Fruit fly (Drosophila melanogaster) whole organism, embryonic: ENCODE data around the gene Ube3a.
A peak's percentile ranks its signal among the peaks of the same experiment; 100 is the strongest.

ENCODE experiments used
- Antp ChIP-seq: fragments of 200-800 bp; sonication (Bioruptor generic); optimal IDR thresholded peaks from 3 replicates; lab custom pipeline; 2016; ENCODE audit warnings: missing biosample characterization, missing genetic modification characterization
- B-H1 ChIP-seq: fragments of 200-800 bp; sonication (Bioruptor generic); IDR thresholded peaks from 3 replicates; pipeline ENCODE4 v1.3.6; 2022; ENCODE audit warnings: missing biosample characterization, missing genetic modification characterization
- CG10209 ChIP-seq: fragments of 200-800 bp; sonication (Bioruptor generic); optimal IDR thresholded peaks from 3 replicates; lab custom pipeline; 2017; ENCODE audit warnings: missing biosample characterization, mild to moderate bottlenecking, missing genetic modification characterization, missing genetic modification reagents
- CG10274 ChIP-seq: fragments of 200-800 bp; sonication (Bioruptor generic); optimal IDR thresholded peaks from 3 replicates; lab custom pipeline; 2017; ENCODE audit warnings: missing biosample characterization, mild to moderate bottlenecking, missing genetic modification characterization
- CG12659 ChIP-seq: fragments of 200-800 bp; sonication (Bioruptor generic); optimal IDR thresholded peaks from 3 replicates; lab custom pipeline; 2017; ENCODE audit warnings: mild to moderate bottlenecking, missing biosample characterization, missing genetic modification reagents, missing genetic modification characterization
- CG13296 ChIP-seq: fragments of 200-800 bp; sonication (Bioruptor generic); optimal IDR thresholded peaks from 3 replicates; lab custom pipeline; 2018; ENCODE audit warnings: missing biosample characterization, mild to moderate bottlenecking, missing genetic modification characterization
- CG15514 ChIP-seq: fragments of 200-800 bp; sonication (Bioruptor generic); optimal IDR thresholded peaks from 3 replicates; lab custom pipeline; 2017; ENCODE audit warnings: missing biosample characterization, missing genetic modification characterization, mild to moderate bottlenecking, moderate library complexity, missing genetic modification reagents
- CG15696 ChIP-seq: fragments of 200-800 bp; sonication (Bioruptor generic); optimal IDR thresholded peaks from 2 replicates; lab custom pipeline; 2019; ENCODE audit warnings: missing biosample characterization, mild to moderate bottlenecking, missing genetic modification characterization, moderate library complexity
- CG1647 ChIP-seq: fragments of 200-800 bp; sonication (Bioruptor generic); optimal IDR thresholded peaks from 3 replicates; lab custom pipeline; 2016; ENCODE audit warnings: missing biosample characterization, missing genetic modification characterization
- CG16863 ChIP-seq: fragments of 200-800 bp; sonication (Bioruptor generic); optimal IDR thresholded peaks from 3 replicates; lab custom pipeline; 2016; ENCODE audit warnings: missing biosample characterization, missing genetic modification characterization
- CG17328 ChIP-seq: fragments of 200-800 bp; sonication (Bioruptor generic); IDR thresholded peaks from 2 replicates; pipeline ENCODE4 v1.3.6; 2022; ENCODE audit warnings: missing biosample characterization, missing genetic modification characterization
- CG17385 ChIP-seq: fragments of 200-800 bp; sonication (Bioruptor generic); optimal IDR thresholded peaks from 3 replicates; lab custom pipeline; 2018; ENCODE audit warnings: missing biosample characterization, mild to moderate bottlenecking, missing genetic modification characterization
- CG18619 ChIP-seq: fragments of 200-800 bp; sonication (Bioruptor generic); optimal IDR thresholded peaks from 3 replicates; lab custom pipeline; 2017; ENCODE audit warnings: missing biosample characterization, mild to moderate bottlenecking, missing genetic modification characterization
- CG2199 ChIP-seq: fragments of 200-800 bp; sonication (Bioruptor generic); IDR thresholded peaks from 3 replicates; pipeline ENCODE4 v1.3.6; 2022; ENCODE audit warnings: missing biosample characterization, missing genetic modification characterization
- CG4360 ChIP-seq: fragments of 200-800 bp; sonication (Bioruptor generic); IDR thresholded peaks from 2 replicates; pipeline ENCODE4 v1.3.6; 2022; ENCODE audit warnings: missing biosample characterization, missing genetic modification characterization
- CG4617 ChIP-seq: fragments of 200-800 bp; sonication (Bioruptor generic); optimal IDR thresholded peaks from 3 replicates; lab custom pipeline; 2016; ENCODE audit warnings: missing biosample characterization, missing genetic modification characterization, borderline replicate concordance
- CG5245 ChIP-seq: fragments of 200-800 bp; sonication (Bioruptor generic); optimal IDR thresholded peaks from 3 replicates; lab custom pipeline; 2016; ENCODE audit warnings: missing biosample characterization, missing genetic modification characterization
- CG6765 ChIP-seq: fragments of 200-800 bp; sonication (Bioruptor generic); optimal IDR thresholded peaks from 3 replicates; lab custom pipeline; 2017; ENCODE audit warnings: missing biosample characterization, mild to moderate bottlenecking, missing genetic modification characterization
- CG7372 ChIP-seq: fragments of 200-800 bp; sonication (Bioruptor generic); IDR thresholded peaks from 2 replicates; pipeline ENCODE4 v1.3.6; 2022; ENCODE audit warnings: missing biosample characterization, missing genetic modification characterization
- CG8290 ChIP-seq, 3 experiments: fragments of 200-800 bp; sonication (Bioruptor generic); optimal IDR thresholded peaks; 2 replicates each; lab custom pipeline; 2016 to 2019; ENCODE audit warnings: missing biosample characterization in 3 of 3, missing genetic modification characterization in 3 of 3, mild to moderate bottlenecking in 2 of 3, moderate library complexity in 1 of 3
- CG8478 ChIP-seq: fragments of >200 bp; optimal IDR thresholded peaks from 2 replicates; lab custom pipeline; 2018
- D ChIP-seq, 2 experiments: fragments of 200-800 bp in 1 of 2; fragments of >200 bp in 1 of 2; sonication (Bioruptor generic) in 1 of 2; optimal IDR thresholded peaks; 2 replicates in 1 of 2; 3 replicates in 1 of 2; lab custom pipeline; 2017; ENCODE audit warnings: mild to moderate bottlenecking in 1 of 2, missing biosample characterization in 1 of 2, missing genetic modification characterization in 1 of 2, missing genetic modification reagents in 1 of 2
- Dad ChIP-seq: fragments of 200-800 bp; sonication (Bioruptor generic); optimal IDR thresholded peaks from 3 replicates; lab custom pipeline; 2016; ENCODE audit warnings: missing biosample characterization, missing genetic modification characterization
- Ets97D ChIP-seq: fragments of 200-800 bp; sonication (Bioruptor generic); optimal IDR thresholded peaks from 3 replicates; lab custom pipeline; 2016; ENCODE audit warnings: missing biosample characterization, missing genetic modification characterization
- Fer2 ChIP-seq: fragments of 200-800 bp; sonication (Bioruptor generic); optimal IDR thresholded peaks from 2 replicates; lab custom pipeline; 2018; ENCODE audit warnings: missing biosample characterization, mild to moderate bottlenecking, missing genetic modification characterization, moderate library complexity
- HLH3B ChIP-seq: fragments of 200-800 bp; sonication (Bioruptor generic); IDR thresholded peaks from 2 replicates; pipeline ENCODE4 v1.3.6; 2022; ENCODE audit warnings: missing biosample characterization, missing genetic modification characterization
- Lim3 ChIP-seq: fragments of 200-800 bp; sonication (Bioruptor generic); IDR thresholded peaks from 2 replicates; pipeline ENCODE4 v1.3.6; 2022; ENCODE audit warnings: missing biosample characterization, missing genetic modification characterization
- MESR4 ChIP-seq: fragments of 200-800 bp; sonication (Bioruptor generic); optimal IDR thresholded peaks from 2 replicates; lab custom pipeline; 2018; ENCODE audit warnings: missing biosample characterization, mild to moderate bottlenecking, missing genetic modification characterization, moderate library complexity
- NC2β ChIP-seq: fragments of 200-800 bp; sonication (Bioruptor generic); optimal IDR thresholded peaks from 2 replicates; lab custom pipeline; 2016; ENCODE audit warnings: missing biosample characterization, missing genetic modification characterization
- PHDP ChIP-seq: fragments of 200-800 bp; sonication (Bioruptor generic); optimal IDR thresholded peaks from 3 replicates; lab custom pipeline; 2018; ENCODE audit warnings: missing biosample characterization, mild to moderate bottlenecking, missing genetic modification characterization, moderate library complexity
- Stat92E ChIP-seq, 3 experiments: fragments of >200 bp in 2 of 3; fragments of 200-800 bp in 1 of 3; sonication (Bioruptor generic) in 1 of 3; optimal IDR thresholded peaks; 2 replicates each; lab custom pipeline; 2017 to 2019; ENCODE audit warnings: missing biosample characterization in 3 of 3, missing genetic modification characterization in 3 of 3, mild to moderate bottlenecking in 1 of 3, moderate library complexity in 1 of 3
- Taf1 ChIP-seq: fragments of 200-800 bp; sonication (Bioruptor generic); IDR thresholded peaks from 2 replicates; pipeline ENCODE4 v1.3.6; 2022; ENCODE audit warnings: missing biosample characterization, missing genetic modification characterization
- Trl ChIP-seq, 3 experiments: fragments of >200 bp in 2 of 3; fragments of 200-800 bp in 1 of 3; sonication (Bioruptor generic) in 1 of 3; optimal IDR thresholded peaks; 2 replicates in 1 of 3; 3 replicates in 2 of 3; lab custom pipeline; 2016 to 2017; ENCODE audit warnings: missing biosample characterization in 1 of 3, missing genetic modification characterization in 1 of 3
- YL-1 ChIP-seq: fragments of 200-800 bp; sonication (Bioruptor generic); optimal IDR thresholded peaks from 3 replicates; lab custom pipeline; 2017; ENCODE audit warnings: missing biosample characterization, mild to moderate bottlenecking, missing genetic modification characterization
- ash1 ChIP-seq: fragments of 200-800 bp; sonication (Bioruptor generic); optimal IDR thresholded peaks from 2 replicates; lab custom pipeline; 2018; ENCODE audit warnings: missing biosample characterization, mild to moderate bottlenecking, missing genetic modification characterization
- bbx ChIP-seq: fragments of 200-800 bp; sonication (Bioruptor generic); IDR thresholded peaks from 2 replicates; pipeline ENCODE4 v1.3.6; 2022; ENCODE audit warnings: missing biosample characterization, missing genetic modification characterization; ENCODE audit not compliant: partially characterized antibody
- bsh ChIP-seq, 2 experiments: fragments of 200-800 bp; sonication (Bioruptor generic); optimal IDR thresholded peaks; 2 replicates each; lab custom pipeline; 2017 to 2018; ENCODE audit warnings: mild to moderate bottlenecking in 2 of 2, missing biosample characterization in 2 of 2, missing genetic modification characterization in 2 of 2, moderate library complexity in 1 of 2
- btn ChIP-seq: fragments of 200-800 bp; sonication (Bioruptor generic); optimal IDR thresholded peaks from 2 replicates; lab custom pipeline; 2016; ENCODE audit warnings: missing biosample characterization, missing genetic modification characterization
- corto ChIP-seq: fragments of 200-800 bp; sonication (Bioruptor generic); optimal IDR thresholded peaks from 2 replicates; lab custom pipeline; 2016; ENCODE audit warnings: missing biosample characterization, mild to moderate bottlenecking, missing genetic modification characterization, moderate library complexity
- esg ChIP-seq: fragments of 200-800 bp; sonication (Bioruptor generic); conservative IDR thresholded peaks from 2 replicates; pipeline ENCODE4 v1.3.6; 2022; ENCODE audit warnings: missing biosample characterization, missing genetic modification characterization
- fru ChIP-seq: fragments of >200 bp; optimal IDR thresholded peaks from 2 replicates; lab custom pipeline; 2017
- kni ChIP-seq: fragments of 200-800 bp; sonication (Bioruptor generic); optimal IDR thresholded peaks from 3 replicates; lab custom pipeline; 2017; ENCODE audit warnings: mild to moderate bottlenecking, missing biosample characterization, missing genetic modification reagents, missing genetic modification characterization
- lab ChIP-seq: fragments of 200-800 bp; sonication (Bioruptor generic); optimal IDR thresholded peaks from 3 replicates; lab custom pipeline; 2017; ENCODE audit warnings: missing biosample characterization, missing genetic modification characterization, mild to moderate bottlenecking, moderate library complexity, missing genetic modification reagents
- maf-S ChIP-seq: fragments of 200-800 bp; sonication (Bioruptor generic); optimal IDR thresholded peaks from 2 replicates; lab custom pipeline; 2016; ENCODE audit warnings: missing biosample characterization, missing genetic modification characterization
- p53 ChIP-seq: fragments of 200-800 bp; sonication (Bioruptor generic); optimal IDR thresholded peaks from 2 replicates; lab custom pipeline; 2016; ENCODE audit warnings: missing biosample characterization, missing genetic modification characterization
- pum ChIP-seq: fragments of 200-800 bp; sonication (Bioruptor generic); optimal IDR thresholded peaks from 2 replicates; lab custom pipeline; 2016; ENCODE audit warnings: missing biosample characterization, missing genetic modification characterization
- row ChIP-seq: fragments of 200-800 bp; sonication (Bioruptor generic); IDR thresholded peaks from 3 replicates; pipeline ENCODE4 v1.3.6; 2022; ENCODE audit warnings: missing biosample characterization, missing genetic modification characterization
- sisA ChIP-seq: fragments of 200-800 bp; sonication (Bioruptor generic); IDR thresholded peaks from 2 replicates; pipeline ENCODE4 v1.3.6; 2022; ENCODE audit warnings: missing biosample characterization, missing genetic modification characterization
- tin ChIP-seq: fragments of 200-800 bp; sonication (Bioruptor generic); optimal IDR thresholded peaks from 3 replicates; lab custom pipeline; 2016; ENCODE audit warnings: missing biosample characterization, missing genetic modification characterization
- ttk ChIP-seq: fragments of 200-800 bp; sonication (Bioruptor generic); IDR thresholded peaks from 2 replicates; pipeline ENCODE4 v2.1.2; 2022; ENCODE audit warnings: missing biosample characterization, missing genetic modification characterization
- zfh1 ChIP-seq: fragments of 200-800 bp; sonication (Bioruptor generic); IDR thresholded peaks from 3 replicates; pipeline ENCODE4 v1.3.6; 2022; ENCODE audit warnings: missing biosample characterization, missing genetic modification characterization

Gene Ube3a

DNA sequence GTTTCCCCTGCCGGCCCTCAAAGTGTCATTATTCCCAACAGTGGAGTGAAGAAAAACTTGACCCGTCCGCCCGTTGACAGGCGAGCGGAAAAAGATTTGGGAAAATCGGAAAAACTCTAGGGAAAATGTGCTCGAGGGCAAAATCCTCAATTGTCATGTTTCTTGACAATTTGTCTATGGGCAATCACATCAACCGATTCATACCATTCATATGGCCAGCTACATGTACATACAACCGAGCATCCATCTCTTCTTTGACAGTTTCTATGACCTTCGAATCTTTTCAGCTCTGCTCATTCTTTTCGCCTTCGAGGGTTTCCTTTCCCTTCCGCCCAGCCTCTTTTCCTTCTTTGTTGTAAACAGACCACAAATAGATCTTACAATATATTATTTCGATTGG lies 49.4 kb upstream of the Ube3a start (continued):
- TF ChIP-seq row (GFP tag; lab: Robert Waterston, UW) (no peak), CG2199 (GFP tag; lab: Robert Waterston, UW) (peak; percentile 70; the same call in 2 of the 3 replicates), CG10209 (GFP tag; lab: Kevin White, UChicago) (no peak), ash1 (GFP tag; lab: Kevin White, UChicago) (no peak), Lim3 (GFP tag; lab: Robert Waterston, UW) (no peak), B-H1 (GFP tag; lab: Robert Waterston, UW) (no peak), CG5245 (no peak), p53 (GFP tag; lab: Kevin White, UChicago) (no peak), CG13296 (GFP tag; lab: Kevin White, UChicago) (no peak), CG15696 (tag; lab: Kevin White, UChicago) (no peak), CG16863 (GFP tag; lab: Kevin White, UChicago) (no peak), fru (lab: Kevin White, UChicago) (no peak), btn (GFP tag; lab: Kevin White, UChicago) (no peak), NC2β (GFP tag; lab: Kevin White, UChicago) (no peak), CG17385 (no peak), D (optimal IDR thresholded peaks at IDR 0.05; lab: Kevin White, UChicago) (peak; percentile 75), D (GFP tag; optimal IDR thresholded peaks at IDR 0.05; lab: Kevin White, UChicago) (no peak), CG4617 (GFP tag; lab: Kevin White, UChicago) (no peak), esg (GFP tag; lab: Robert Waterston, UW) (no peak), Taf1 (GFP tag; lab: Robert Waterston, UW) (no peak), Stat92E (GFP tag; optimal IDR thresholded peaks at IDR 0.05; lab: Kevin White, UChicago) (no peak), CG4360 (no peak), HLH3B (no peak), CG15514 (GFP tag; lab: Kevin White, UChicago) (no peak), Dad (GFP tag; lab: Kevin White, UChicago) (no peak), CG10274 (GFP tag; lab: Kevin White, UChicago) (no peak), Trl (optimal IDR thresholded peaks at IDR 0.05; lab: Kevin White, UChicago) (peak in 1 of 2 experiments; percentile 4), Trl (GFP tag; optimal IDR thresholded peaks at IDR 0.05; lab: Kevin White, UChicago) (no peak), CG6765 (GFP tag; lab: Kevin White, UChicago) (no peak), pum (GFP tag; lab: Kevin White, UChicago) (no peak), tin (no peak), maf-S (GFP tag; lab: Kevin White, UChicago) (no peak), MESR4 (no peak), ttk (GFP tag; lab: Robert Waterston, UW) (no peak), YL-1 (GFP tag; lab: Kevin White, UChicago) (no peak), Ets97D (GFP tag; lab: Kevin White, UChicago) (no peak), CG18619 (GFP tag; lab: Kevin White, UChicago) (no peak), bsh (GFP tag; optimal IDR thresholded peaks at IDR 0.05; lab: Kevin White, UChicago) (no peak)
- TF ChIP-seq, all 482 proteins: peak for 8

- peak; percentile 35 for TF ChIP-seq CG12659 (GFP tag; lab: Kevin White, UChicago)
- no peak for TF ChIP-seq Antp
- no peak for TF ChIP-seq CG17328 (GFP tag; lab: Robert Waterston, UW)
- TF ChIP-seq Fer2 (tag; lab: Kevin White, UChicago): no peak
- TF ChIP-seq corto (GFP tag; lab: Kevin White, UChicago): no peak
- TF ChIP-seq CG8478 (lab: Kevin White, UChicago): no peak
- TF ChIP-seq lab (GFP tag; lab: Kevin White, UChicago): peak; percentile 81
- 0 out of 3 replicates have a peak, but pooled peaks have one; percentile 8 for TF ChIP-seq zfh1 (GFP tag; lab: Robert Waterston, UW)
- no peak for TF ChIP-seq CG8290 (GFP tag; optimal IDR thresholded peaks at IDR 0.05; lab: Kevin White, UChicago)
- TF ChIP-seq CG8290 (tag; optimal IDR thresholded peaks at IDR 0.05; lab: Kevin White, UChicago): peak in 1 of 2 experiments; percentile 65
- TF ChIP-seq kni: no peak
- no peak for TF ChIP-seq CG7372 (GFP tag; lab: Robert Waterston, UW)
- no peak for TF ChIP-seq bbx (GFP tag; lab: Robert Waterston, UW)
- TF ChIP-seq CG10209 (GFP tag; lab: Kevin White, UChicago): peak; percentile 14
- TF ChIP-seq CG1647 (GFP tag; lab: Kevin White, UChicago): peak; percentile 15
- peak; percentile 59 for TF ChIP-seq PHDP (tag; lab: Kevin White, UChicago)
- TF ChIP-seq sisA (GFP tag; lab: Robert Waterston, UW): no peak
Measured at dm6 chr3L:11258392-11258791, 48.0 kb upstream of the Ube3a start.
